Worm (Caenorhabditis elegans) whole organism, young adult: ENCODE data around the gene ZK632.2.

Experiments used
- T07F8.4 ChIP-seq: sonication (generic microtip); optimal IDR thresholded peaks from 2 replicates; lab custom pipeline; 2016; ENCODE audit warnings: mild to moderate bottlenecking, missing genetic modification characterization, moderate library complexity, missing compliant biosample characterization
- Y67H2A.10 ChIP-seq: fragments of 200-800 bp; sonication (Bioruptor generic); conservative IDR thresholded peaks from 2 replicates; pipeline ENCODE4 v1.3.6; 2022; ENCODE audit warnings: missing genetic modification reagents, missing genetic modification characterization, missing compliant biosample characterization
- ZK185.1 ChIP-seq: sonication (generic microtip); optimal IDR thresholded peaks from 2 replicates; lab custom pipeline; 2016; ENCODE audit warnings: mild to moderate bottlenecking, missing genetic modification characterization, missing compliant biosample characterization; ENCODE audit not compliant: poor library complexity, severe bottlenecking
- cebp-1 ChIP-seq, 2 experiments: fragments of 200-800 bp in 1 of 2; sonication (Bioruptor generic) in 1 of 2; sonication (generic microtip) in 1 of 2; IDR thresholded peaks in 1 of 2; optimal IDR thresholded peaks in 1 of 2; 2 replicates each; pipeline versions ENCODE4 v1.3.6 to Lab custom; 2017 to 2022; ENCODE audit warnings: missing compliant biosample characterization in 2 of 2, missing genetic modification characterization in 2 of 2, mild to moderate bottlenecking in 1 of 2, missing genetic modification reagents in 1 of 2, moderate library complexity in 1 of 2
- madf-3 ChIP-seq: fragments of 200-800 bp; sonication (Bioruptor generic); IDR thresholded peaks from 2 replicates; pipeline ENCODE4 v1.3.6; 2022; ENCODE audit warnings: missing genetic modification reagents, missing genetic modification characterization, missing compliant biosample characterization
- mxl-1 ChIP-seq: sonication (generic microtip); optimal IDR thresholded peaks from 2 replicates; lab custom pipeline; 2016; ENCODE audit warnings: missing genetic modification characterization, missing compliant biosample characterization
- snpc-4 ChIP-seq, 5 experiments: fragments of 150-350 bp in 1 of 5; sonication (generic microtip) in 4 of 5; optimal IDR thresholded peaks; 2 replicates each; lab custom pipeline; 2014 to 2018; ENCODE audit warnings: missing genetic modification characterization in 5 of 5, missing biosample characterization in 3 of 5, antibody characterized with exemption in 2 of 5, mild to moderate bottlenecking in 2 of 5, missing compliant biosample characterization in 2 of 5, missing genotype in 2 of 5, moderate library complexity in 2 of 5, missing genetic modification reagents in 1 of 5
- unc-62 ChIP-seq: fragments of 150-350 bp; optimal IDR thresholded peaks from 2 replicates; lab custom pipeline; 2014; ENCODE audit warnings: missing biosample characterization, missing genetic modification reagents, missing genetic modification characterization

DNA sequence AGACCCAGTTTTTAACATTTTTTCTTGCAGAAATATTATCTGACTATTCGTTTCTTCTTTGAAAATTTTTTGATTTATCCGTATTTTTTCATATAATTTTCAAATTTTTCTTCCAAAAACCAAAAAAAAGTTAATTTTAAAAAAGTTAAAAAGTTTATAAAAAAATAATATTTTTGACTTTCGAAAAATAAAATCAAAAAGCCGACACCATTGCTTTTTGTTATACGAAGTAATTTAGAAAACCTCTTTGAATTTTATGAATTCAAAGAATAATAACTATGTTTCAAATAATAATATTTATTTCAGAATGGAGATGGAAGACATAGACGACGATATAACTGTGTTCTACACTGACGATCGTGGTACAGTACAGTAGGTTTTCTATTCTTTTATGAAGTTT lies 36.0 kb downstream of the ZK632.2 start, which contains the start of gene K11H3.8:
- TF ChIP-seq T07F8.4 (tag; lab: Kevin White, UChicago) (no peak), Y67H2A.10 (no peak), mxl-1 (no peak), cebp-1 (GFP tag; IDR thresholded peaks at IDR 0.05; lab: Robert Waterston, UW) (no peak), cebp-1 (tag; optimal IDR thresholded peaks at IDR 0.05; lab: Kevin White, UChicago) (no peak), ZK185.1 (no peak), unc-62 (no peak), madf-3 (no peak), snpc-4 (GFP tag; optimal IDR thresholded peaks at IDR 0.05; lab: Kevin White, UChicago) (no peak), snpc-4 (tag; optimal IDR thresholded peaks at IDR 0.05; lab: Kevin White, UChicago) (no peak)
